Fruit fly (Drosophila melanogaster): ENCODE measurements around the gene phu.
A peak's percentile ranks its signal among the peaks of the same experiment; 100 is the strongest.

Gene phu

dm6 chr3R:9492100-9492499, 2.5 kb upstream of the phu start (continued):
- TF ChIP-seq CG17829 (tag; optimal IDR thresholded peaks at IDR 0.05), result no peak
- no peak for TF ChIP-seq Stat92E (GFP tag; optimal IDR thresholded peaks at IDR 0.05)
- no peak for TF ChIP-seq CG7987 (GFP tag; optimal IDR thresholded peaks at IDR 0.05)
- peak; percentile 28 for TF ChIP-seq CG18599 (GFP tag; optimal IDR thresholded peaks at IDR 0.05)
- TF ChIP-seq zfh2 (GFP tag; optimal IDR thresholded peaks at IDR 0.05), result no peak
- TF ChIP-seq Deaf1 (tag; optimal IDR thresholded peaks at IDR 0.05), result peak; percentile 52
- TF ChIP-seq Nf-YC (tag; optimal IDR thresholded peaks at IDR 0.05), result no peak
- no peak for TF ChIP-seq sens-2 (GFP tag; IDR thresholded peaks at IDR 0.05)
- TF ChIP-seq sd (tag; optimal IDR thresholded peaks at IDR 0.05), result peak; percentile 13
- TF ChIP-seq NC2β (GFP tag; optimal IDR thresholded peaks at IDR 0.05), result no peak
- peak; percentile 11 for TF ChIP-seq lab (GFP tag; optimal IDR thresholded peaks at IDR 0.05)
- no peak for TF ChIP-seq ken (GFP tag; IDR thresholded peaks at IDR 0.05)
- peak; percentile 95 for TF ChIP-seq abd-A (tag; optimal IDR thresholded peaks at IDR 0.05)
- no peak for TF ChIP-seq CG13624 (GFP tag; optimal IDR thresholded peaks at IDR 0.05)
- no peak for TF ChIP-seq tup (GFP tag; optimal IDR thresholded peaks at IDR 0.05)
- TF ChIP-seq CG43689 (GFP tag; IDR thresholded peaks at IDR 0.05), result no peak
- 0 out of 2 replicates have a peak, but pooled peaks have one; percentile 25 for TF ChIP-seq CG9932 (GFP tag; IDR thresholded peaks at IDR 0.05)
- TF ChIP-seq cg (GFP tag; optimal IDR thresholded peaks at IDR 0.05), result peak; percentile 43

- TF ChIP-seq CG7839 (tag; optimal IDR thresholded peaks at IDR 0.05) (peak; percentile 73), sob (GFP tag; IDR thresholded peaks at IDR 0.05) (peak; percentile 28; the same call in 1 of the 2 replicates), CG9215 (GFP tag; IDR thresholded peaks at IDR 0.05) (peak; percentile 99), Blimp-1 (GFP tag; optimal IDR thresholded peaks at IDR 0.05) (peak; percentile 30), mirr (GFP tag; optimal IDR thresholded peaks at IDR 0.05) (no peak), Fer1 (GFP tag; optimal IDR thresholded peaks at IDR 0.05) (peak; percentile 20), CG18764 (GFP tag; optimal IDR thresholded peaks at IDR 0.05) (no peak), CG7928 (GFP tag; optimal IDR thresholded peaks at IDR 0.05) (no peak), CG13296 (GFP tag; optimal IDR thresholded peaks at IDR 0.05) (peak; percentile 2), D19A (tag; optimal IDR thresholded peaks at IDR 0.05) (peak; percentile 28), ci (GFP tag; IDR thresholded peaks at IDR 0.05) (peak; percentile 44; the same call in 1 of the 3 replicates), sug (tag; optimal IDR thresholded peaks at IDR 0.05) (peak; percentile 91), CG11456 (GFP tag; IDR thresholded peaks at IDR 0.05) (peak; percentile 60; the same call in 1 of the 3 replicates), Ptx1 (GFP tag; IDR thresholded peaks at IDR 0.05) (peak; percentile 60), pb (GFP tag; optimal IDR thresholded peaks at IDR 0.05) (no peak), bbx (GFP tag; IDR thresholded peaks at IDR 0.05; ENCODE audit: partially characterized antibody) (no peak), nerfin-1 (tag; optimal IDR thresholded peaks at IDR 0.05) (peak; percentile 44), Asciz (GFP tag; optimal IDR thresholded peaks at IDR 0.05) (no peak), p53 (GFP tag; optimal IDR thresholded peaks at IDR 0.05) (no peak), Pdp1 (GFP tag; optimal IDR thresholded peaks at IDR 0.05) (peak in 1 of 2 experiments; percentile 44), cad (GFP tag; optimal IDR thresholded peaks at IDR 0.05) (peak; percentile 85), CG15011 (GFP tag; optimal IDR thresholded peaks at IDR 0.05) (peak; percentile 25), D19B (GFP tag; optimal IDR thresholded peaks at IDR 0.05) (no peak), CG9437 (GFP tag; optimal IDR thresholded peaks at IDR 0.05) (peak; percentile 21), fd96Cb (tag; optimal IDR thresholded peaks at IDR 0.05) (peak; percentile 28), pzg (GFP tag; optimal IDR thresholded peaks at IDR 0.05) (peak; percentile 64), CG31441 (GFP tag; IDR thresholded peaks at IDR 0.05) (peak; percentile 69; the same call in 1 of the 2 replicates), tna (GFP tag; IDR thresholded peaks at IDR 0.05; ENCODE audit: partially characterized antibody) (no peak), CG14710 (tag; optimal IDR thresholded peaks at IDR 0.05) (peak; percentile 50)
These were observed 674 bp upstream of the phu start, which contains the start of gene CG16779 for dm6 chr3R:9493627-9494626. Gene CG16779, minus strand, starts transcription at chr3R:9493677.
